Fruit fly (Drosophila melanogaster): Measurements from ENCODE around the gene dos.

dos gene

DNA sequence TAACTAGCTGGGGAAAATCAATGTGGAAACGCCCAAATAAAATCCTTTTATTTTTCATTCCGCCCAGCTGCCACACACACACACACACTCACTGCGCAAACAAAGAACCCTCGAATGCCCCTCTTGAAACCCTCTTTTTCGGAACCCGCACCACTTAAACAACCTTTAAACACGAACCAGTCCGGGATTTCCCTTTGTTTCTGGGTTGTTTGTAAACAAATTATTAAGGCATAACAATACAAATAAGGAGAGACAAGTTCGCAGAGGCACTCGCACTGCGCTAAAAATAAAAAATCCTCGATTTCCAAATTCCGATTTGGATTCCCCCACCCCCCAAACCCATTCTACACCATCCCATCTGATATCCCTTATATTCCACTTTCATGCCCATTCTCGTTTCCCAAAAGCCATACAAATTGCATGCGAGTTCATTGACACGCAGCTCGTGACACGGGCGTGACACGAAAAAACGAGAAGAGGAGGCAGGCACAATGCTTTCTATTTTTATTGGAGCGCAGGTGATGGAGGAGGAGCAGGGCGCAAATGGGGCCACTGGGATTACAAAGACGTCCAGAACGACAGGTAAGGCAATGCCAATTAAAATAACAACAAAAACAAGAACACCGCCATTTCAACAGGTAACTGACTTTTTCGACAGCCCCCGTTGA is 9.5 kb upstream of the dos start (continued):
- TF ChIP-seq tx (GFP tag; optimal IDR thresholded peaks at IDR 0.05) = no peak
- no peak for TF ChIP-seq btn (GFP tag; optimal IDR thresholded peaks at IDR 0.05)
- TF ChIP-seq CG11504 (tag; optimal IDR thresholded peaks at IDR 0.05) = no peak
- TF ChIP-seq lilli (GFP tag; optimal IDR thresholded peaks at IDR 0.05) = no peak
- TF ChIP-seq Jarid2 (GFP tag; optimal IDR thresholded peaks at IDR 0.05) = no peak
- TF ChIP-seq Sox102F (GFP tag; optimal IDR thresholded peaks at IDR 0.05) = no peak
- no peak for TF ChIP-seq tin (GFP tag; optimal IDR thresholded peaks at IDR 0.05)
- TF ChIP-seq Bteb2 (GFP tag; optimal IDR thresholded peaks at IDR 0.05) = no peak
- no peak for TF ChIP-seq caup (GFP tag; optimal IDR thresholded peaks at IDR 0.05; ENCODE audit: severe bottlenecking)
- no peak for TF ChIP-seq D (optimal IDR thresholded peaks at IDR 0.05)
- no peak for TF ChIP-seq D (GFP tag; optimal IDR thresholded peaks at IDR 0.05)
- no peak for TF ChIP-seq CG32767 (GFP tag; IDR thresholded peaks at IDR 0.05)
- no peak for TF ChIP-seq Oli (tag; optimal IDR thresholded peaks at IDR 0.05)
- TF ChIP-seq hb (GFP tag; IDR thresholded peaks at IDR 0.05; ENCODE audit: partially characterized antibody) = 0 out of 3 replicates have a peak, but pooled peaks have one; percentile 62
- no peak for TF ChIP-seq Fer2 (tag; optimal IDR thresholded peaks at IDR 0.05)
- no peak for TF ChIP-seq ind (GFP tag; optimal IDR thresholded peaks at IDR 0.05)
- TF ChIP-seq CG18011 (GFP tag; optimal IDR thresholded peaks at IDR 0.05) = no peak
- peak; percentile 28; the same call in 1 of the 2 replicates for TF ChIP-seq tna (GFP tag; IDR thresholded peaks at IDR 0.05; ENCODE audit: partially characterized antibody)
- TF ChIP-seq CG17912 (GFP tag; optimal IDR thresholded peaks at IDR 0.05) = no peak
- TF ChIP-seq HHEX (GFP tag; optimal IDR thresholded peaks at IDR 0.05) = no peak
- TF ChIP-seq Taf1 (GFP tag; IDR thresholded peaks at IDR 0.05) = no peak
- TF ChIP-seq Mrtf (GFP tag; IDR thresholded peaks at IDR 0.05) = no peak
- TF ChIP-seq Bgb (GFP tag; IDR thresholded peaks at IDR 0.05; ENCODE audit: partially characterized antibody) = peak; percentile 53
- no peak for TF ChIP-seq danr (GFP tag; IDR thresholded peaks at IDR 0.05)
- no peak for TF ChIP-seq pum (GFP tag; optimal IDR thresholded peaks at IDR 0.05)
- no peak for TF ChIP-seq CG17359 (tag; optimal IDR thresholded peaks at IDR 0.05)
- no peak for TF ChIP-seq CG17328 (GFP tag; IDR thresholded peaks at IDR 0.05)
- TF ChIP-seq H15 (GFP tag; IDR thresholded peaks at IDR 0.05) = no peak
- TF ChIP-seq CG6689 (GFP tag; IDR thresholded peaks at IDR 0.05) = no peak
- no peak for TF ChIP-seq pb (GFP tag; optimal IDR thresholded peaks at IDR 0.05)
- TF ChIP-seq Elba2 (GFP tag; optimal IDR thresholded peaks at IDR 0.05) = no peak
- no peak for TF ChIP-seq sim (GFP tag; IDR thresholded peaks at IDR 0.05)
- no peak for TF ChIP-seq wor (GFP tag; IDR thresholded peaks at IDR 0.05)
- no peak for TF ChIP-seq yki (optimal IDR thresholded peaks at IDR 0.05)
- TF ChIP-seq CG11696 (GFP tag; IDR thresholded peaks at IDR 0.05) = no peak
- TF ChIP-seq CG4820 (GFP tag; optimal IDR thresholded peaks at IDR 0.05) = no peak
- no peak for TF ChIP-seq schlank (tag; optimal IDR thresholded peaks at IDR 0.05)
- no peak for TF ChIP-seq NfI (GFP tag; optimal IDR thresholded peaks at IDR 0.05)
- TF ChIP-seq CG34224 (GFP tag; IDR thresholded peaks at IDR 0.05; ENCODE audit: partially characterized antibody) = peak; percentile 38; the same call in 2 of the 3 replicates
- no peak for TF ChIP-seq bigmax (GFP tag; optimal IDR thresholded peaks at IDR 0.05)
- peak; percentile 77 for TF ChIP-seq hbn (GFP tag; IDR thresholded peaks at IDR 0.05; ENCODE audit: partially characterized antibody)
- no peak for TF ChIP-seq CG43689 (GFP tag; IDR thresholded peaks at IDR 0.05)
- no peak for TF ChIP-seq NC2β (GFP tag; optimal IDR thresholded peaks at IDR 0.05)
- no peak for TF ChIP-seq CG17802 (tag; optimal IDR thresholded peaks at IDR 0.05)
- TF ChIP-seq Dll (GFP tag; IDR thresholded peaks at IDR 0.05; ENCODE audit: partially characterized antibody) = peak; percentile 86
- TF ChIP-seq BEAF-32 (GFP tag; optimal IDR thresholded peaks at IDR 0.05) = peak; percentile 57
- no peak for TF ChIP-seq cad (GFP tag; optimal IDR thresholded peaks at IDR 0.05)
- TF ChIP-seq inv (GFP tag; IDR thresholded peaks at IDR 0.05; ENCODE audit: partially characterized antibody) = peak; percentile 16; the same call in 1 of the 2 replicates
- no peak for TF ChIP-seq Aef1 (GFP tag; IDR thresholded peaks at IDR 0.05)
- no peak for TF ChIP-seq CG1603 (tag; optimal IDR thresholded peaks at IDR 0.05)
